Fruit fly (Drosophila melanogaster): ENCODE data around the gene CG44257.

DNA sequence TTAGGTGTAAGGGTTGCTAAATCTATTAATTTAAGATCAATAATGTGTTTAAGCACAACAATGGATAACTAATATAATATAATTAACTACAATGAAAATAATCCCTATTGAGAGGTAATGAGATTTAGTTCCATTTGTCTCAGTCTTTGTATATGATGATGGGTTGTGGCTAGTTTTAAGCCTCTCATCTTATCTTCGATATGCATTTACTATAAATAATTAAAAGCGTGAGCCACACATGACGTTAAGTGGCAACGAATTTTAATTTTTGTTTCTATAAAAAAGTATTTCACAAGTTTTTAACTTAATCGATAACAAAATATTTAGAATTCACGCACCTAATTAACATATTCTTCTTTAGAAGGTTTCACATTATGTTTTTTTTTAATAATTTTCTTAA, 13.8 kb upstream of the CG44257 start:
- TF ChIP-seq CG8301 (tag; optimal IDR thresholded peaks at IDR 0.05) (no peak), CG4496 (GFP tag; IDR thresholded peaks at IDR 0.05) (no peak), fd96Ca (GFP tag; IDR thresholded peaks at IDR 0.05) (no peak), EcR (GFP tag; optimal IDR thresholded peaks at IDR 0.05) (no peak), CG34367 (tag; optimal IDR thresholded peaks at IDR 0.05) (no peak), gl (tag; optimal IDR thresholded peaks at IDR 0.05) (no peak), CG10348 (GFP tag; IDR thresholded peaks at IDR 0.05) (no peak), CG9948 (tag; optimal IDR thresholded peaks at IDR 0.05) (no peak), CG14655 (GFP tag; optimal IDR thresholded peaks at IDR 0.05) (peak; percentile 33)

All from whole organism, pupa.